Worm (Caenorhabditis elegans) whole organism, late embryonic: ENCODE results near the gene F26F4.12.

Experiments
- ama-1 ChIP-seq: fragments of 150-350 bp; optimal IDR thresholded peaks from 2 replicates; lab custom pipeline; 2014
- elt-2 ChIP-seq: sonication (generic microtip); optimal IDR thresholded peaks from 2 replicates; lab custom pipeline; 2016; ENCODE audit warnings: missing genetic modification reagents, missing genetic modification characterization, missing compliant biosample characterization
- ets-4 ChIP-seq: sonication (generic microtip); optimal IDR thresholded peaks from 2 replicates; lab custom pipeline; 2016; ENCODE audit warnings: missing genetic modification characterization, missing compliant biosample characterization
- hlh-30 ChIP-seq: sonication (generic microtip); optimal IDR thresholded peaks from 2 replicates; lab custom pipeline; 2017; ENCODE audit warnings: antibody characterized with exemption, missing genetic modification characterization, missing compliant biosample characterization; ENCODE audit not compliant: insufficient read depth
- pax-1 ChIP-seq: fragments of 150-350 bp; optimal IDR thresholded peaks from 2 replicates; lab custom pipeline; 2014; ENCODE audit warnings: missing biosample characterization, missing genetic modification characterization
- pqm-1 ChIP-seq: sonication (generic microtip); optimal IDR thresholded peaks from 2 replicates; lab custom pipeline; 2016; ENCODE audit warnings: missing genetic modification characterization, missing compliant biosample characterization
- sox-4 ChIP-seq: sonication (generic microtip); optimal IDR thresholded peaks from 2 replicates; lab custom pipeline; 2017; ENCODE audit warnings: mild to moderate bottlenecking, missing genetic modification characterization, inconsistent platforms, missing compliant biosample characterization

DNA sequence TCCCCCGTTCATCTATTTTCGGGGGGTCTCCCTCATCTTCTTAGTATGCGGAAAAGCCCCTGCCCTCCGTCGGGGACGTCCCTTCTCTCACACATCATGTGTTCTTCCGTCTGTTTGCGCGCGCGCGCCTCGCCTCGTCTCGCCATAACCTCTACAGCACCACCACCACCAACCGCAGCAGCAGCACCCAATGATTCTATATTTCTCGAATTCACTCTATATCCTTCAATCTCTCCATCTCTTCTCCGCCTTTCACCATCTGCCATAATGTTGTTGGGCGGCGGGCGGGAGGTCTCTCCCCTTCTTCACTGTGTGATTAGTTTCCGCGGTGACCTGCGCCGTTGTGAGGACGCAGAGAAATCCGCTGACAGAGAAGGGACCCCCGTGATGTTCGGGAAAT, 37.5 kb upstream of the F26F4.12 start:
- no peak for TF ChIP-seq pqm-1 (tag; lab: Kevin White, UChicago)
- no peak for TF ChIP-seq elt-2 (tag; lab: Kevin White, UChicago)
- TF ChIP-seq ets-4: peak; percentile 19
- peak; percentile 77 for TF ChIP-seq hlh-30 (tag; lab: Kevin White, UChicago)
- TF ChIP-seq ama-1: no peak
- TF ChIP-seq pax-1 (tag; lab: Kevin White, UChicago): no peak
- TF ChIP-seq sox-4 (tag; lab: Kevin White, UChicago): peak; percentile 6
